Worm (Caenorhabditis elegans): ENCODE measurements around the gene eif-2Balpha.

eif-2Balpha gene

ce11 chrIII:9523581-9523980, 19.3 kb upstream of the eif-2Balpha start, which contains the start of gene mrps-23 (continued):
- TF ChIP-seq F10E7.11 (tag; optimal IDR thresholded peaks at IDR 0.05): no peak
- TF ChIP-seq sptf-2 (GFP tag; optimal IDR thresholded peaks at IDR 0.05): no peak
- no peak for TF ChIP-seq egl-44 (GFP tag; IDR thresholded peaks at IDR 0.05)
- TF ChIP-seq ceh-58 (GFP tag; IDR thresholded peaks at IDR 0.05): no peak
- no peak for TF ChIP-seq snpc-4 (GFP tag; optimal IDR thresholded peaks at IDR 0.05)
- TF ChIP-seq snpc-4 (tag; optimal IDR thresholded peaks at IDR 0.05): no peak
- TF ChIP-seq hmg-20 (GFP tag; IDR thresholded peaks at IDR 0.05): no peak
- TF ChIP-seq lin-40 (tag; optimal IDR thresholded peaks at IDR 0.05): no peak
- TF ChIP-seq ekl-4 (GFP tag; IDR thresholded peaks at IDR 0.05): no peak
- TF ChIP-seq rcor-1 (GFP tag; IDR thresholded peaks at IDR 0.05): no peak
- no peak for TF ChIP-seq tbp1 (GFP tag; optimal IDR thresholded peaks at IDR 0.05)
- TF ChIP-seq D2030.7 (GFP tag; IDR thresholded peaks at IDR 0.05): no peak
- no peak for TF ChIP-seq C06A6.2 (GFP tag; conservative IDR thresholded peaks at IDR 0.05)
- no peak for TF ChIP-seq dpff-1 (tag; optimal IDR thresholded peaks at IDR 0.05)
- TF ChIP-seq ztf-6 (GFP tag; IDR thresholded peaks at IDR 0.05): no peak
- no peak for TF ChIP-seq aptf-2 (GFP tag; conservative IDR thresholded peaks at IDR 0.05)
- no peak for TF ChIP-seq nhr-120 (GFP tag; IDR thresholded peaks at IDR 0.05)
- no peak for TF ChIP-seq Y53F4B.3 (GFP tag; IDR thresholded peaks at IDR 0.05)
- TF ChIP-seq ztf-22 (GFP tag; optimal IDR thresholded peaks at IDR 0.05): no peak
- TF ChIP-seq somi-1 (GFP tag; optimal IDR thresholded peaks at IDR 0.05): no peak
- no peak for TF ChIP-seq lir-1 (GFP tag; conservative IDR thresholded peaks at IDR 0.05)
- TF ChIP-seq nhr-179 (tag; optimal IDR thresholded peaks at IDR 0.05): no peak
- TF ChIP-seq egl-18 (GFP tag; IDR thresholded peaks at IDR 0.05): no peak
- no peak for TF ChIP-seq B0336.3 (GFP tag; IDR thresholded peaks at IDR 0.05)
- TF ChIP-seq chd-7 (tag; optimal IDR thresholded peaks at IDR 0.05): no peak

DNA sequence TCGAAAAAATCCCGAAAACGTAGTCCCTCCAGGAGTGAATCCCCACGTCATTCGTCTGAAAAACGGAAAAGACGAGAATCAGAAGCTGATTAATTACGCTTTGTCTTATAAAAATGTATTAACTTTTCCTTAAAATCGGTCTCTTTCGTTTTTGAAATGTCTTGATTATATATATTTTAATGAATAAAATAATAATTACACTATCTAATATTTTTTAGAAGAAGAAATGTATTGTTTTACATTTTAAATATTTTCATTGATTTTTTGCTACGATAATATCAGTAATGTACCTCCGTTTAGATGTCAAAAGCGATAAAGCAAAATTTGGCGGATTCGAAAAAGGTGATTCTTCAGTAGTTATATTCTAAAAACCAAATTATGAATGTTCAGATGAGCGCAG, 17.7 kb upstream of the eif-2Balpha start, which contains the start of gene trpp-3:
TSS of gene trpp-3 (plus strand) at position 301 of the 400 bp plus-strand sequence.
- TF ChIP-seq F49E8.2 (tag; optimal IDR thresholded peaks at IDR 0.05; ENCODE audit: insufficient read depth) (no peak), T26A5.8 (tag; optimal IDR thresholded peaks at IDR 0.05) (no peak), nfya-1 (tag; optimal IDR thresholded peaks at IDR 0.05; ENCODE audit: borderline replicate concordance, insufficient read depth) (no peak), unc-62 (GFP tag; optimal IDR thresholded peaks at IDR 0.05) (no peak), nfya-2 (GFP tag; IDR thresholded peaks at IDR 0.05) (no peak), snpc-1.3 (tag; optimal IDR thresholded peaks at IDR 0.05; ENCODE audit: insufficient read depth) (no peak), hlh-26 (GFP tag; conservative IDR thresholded peaks at IDR 0.05) (no peak), ztf-18 (tag; optimal IDR thresholded peaks at IDR 0.05) (no peak)

DNA sequence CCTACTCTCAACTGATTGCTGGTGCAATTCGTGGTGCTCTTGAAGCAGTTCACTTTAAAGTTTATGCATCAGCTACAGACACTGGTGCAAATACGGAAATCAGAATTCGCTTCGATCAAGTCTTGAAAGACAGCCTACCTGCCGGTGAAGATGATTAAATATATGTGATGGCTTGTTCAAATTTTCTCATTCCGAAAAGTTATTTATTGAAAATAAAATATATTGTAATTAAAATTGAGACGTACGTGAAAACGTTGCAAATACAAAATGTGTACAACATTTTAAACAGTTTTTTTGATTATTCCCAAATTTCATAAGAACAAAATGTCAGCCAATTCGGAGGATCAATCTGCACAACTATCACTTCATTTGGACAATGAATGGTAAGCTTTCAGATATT, 16.1 kb upstream of the eif-2Balpha start, which contains the start of gene ZK1098.6:
TSS of gene ZK1098.6 (plus strand) at position 301 of the 400 bp plus-strand sequence.
- no peak for TF ChIP-seq madf-8 (GFP tag; conservative IDR thresholded peaks at IDR 0.05)
- no peak for TF ChIP-seq D2030.7 (GFP tag; IDR thresholded peaks at IDR 0.05)
- TF ChIP-seq ceh-40 (GFP tag; IDR thresholded peaks at IDR 0.05): no peak
- no peak for TF ChIP-seq sdz-38 (tag; optimal IDR thresholded peaks at IDR 0.05)
- no peak for TF ChIP-seq F52B5.7 (tag; optimal IDR thresholded peaks at IDR 0.05)
- TF ChIP-seq K12H6.12 (tag; optimal IDR thresholded peaks at IDR 0.05): no peak
- no peak for TF ChIP-seq ceh-79 (tag; optimal IDR thresholded peaks at IDR 0.05)
- no peak for TF ChIP-seq F39B2.1 (GFP tag; IDR thresholded peaks at IDR 0.05)
- no peak for TF ChIP-seq nhr-27 (tag; optimal IDR thresholded peaks at IDR 0.05)
- TF ChIP-seq rpc-1 (optimal IDR thresholded peaks at IDR 0.05): no peak
- no peak for TF ChIP-seq rpc-1 (tag; optimal IDR thresholded peaks at IDR 0.05)
- TF ChIP-seq F22D6.2 (tag; optimal IDR thresholded peaks at IDR 0.05): no peak
- no peak for TF ChIP-seq Y95B8A.8 (GFP tag; IDR thresholded peaks at IDR 0.05)
- no peak for TF ChIP-seq B0035.1 (tag; optimal IDR thresholded peaks at IDR 0.05)
- no peak for TF ChIP-seq mcd-1 (GFP tag; IDR thresholded peaks at IDR 0.05)
- no peak for TF ChIP-seq F10E7.11 (tag; optimal IDR thresholded peaks at IDR 0.05)
- no peak for TF ChIP-seq dpff-1 (tag; optimal IDR thresholded peaks at IDR 0.05)
- TF ChIP-seq lag-1 (GFP tag; IDR thresholded peaks at IDR 0.05): no peak
- TF ChIP-seq xnd-1 (tag; optimal IDR thresholded peaks at IDR 0.05): no peak
- no peak for TF ChIP-seq tlf-1 (GFP tag; optimal IDR thresholded peaks at IDR 0.05)

All from whole organism, young adult.